Worm (Caenorhabditis elegans) whole organism, L1 larva: ENCODE measurements around the gene F40G9.12.

Experiments used
- C34B4.2 ChIP-seq: sonication (generic microtip); optimal IDR thresholded peaks from 2 replicates; lab custom pipeline; 2017; ENCODE audit warnings: mild to moderate bottlenecking, missing genetic modification characterization, missing compliant biosample characterization
- F16B12.6 ChIP-seq: fragments of 150-350 bp; optimal IDR thresholded peaks from 2 replicates; lab custom pipeline; 2014; ENCODE audit warnings: missing biosample characterization, missing genetic modification characterization
- aha-1 ChIP-seq: fragments of 150-350 bp; optimal IDR thresholded peaks from 2 replicates; lab custom pipeline; 2014; ENCODE audit warnings: missing biosample characterization, missing genetic modification characterization
- ama-1 ChIP-seq: fragments of 150-350 bp; optimal IDR thresholded peaks from 2 replicates; lab custom pipeline; 2014
- blmp-1 ChIP-seq: fragments of 150-350 bp; optimal IDR thresholded peaks from 2 replicates; lab custom pipeline; 2014; ENCODE audit warnings: missing biosample characterization, missing genetic modification characterization
- ceh-8 ChIP-seq: fragments of 200-800 bp; sonication (Bioruptor generic); optimal IDR thresholded peaks from 2 replicates; lab custom pipeline; 2018; ENCODE audit warnings: mild to moderate bottlenecking, missing genetic modification characterization, moderate library complexity, missing compliant biosample characterization
- ceh-82 ChIP-seq, 3 experiments: fragments of 150-350 bp in 1 of 3; sonication (generic microtip) in 2 of 3; optimal IDR thresholded peaks; 2 replicates each; lab custom pipeline; 2014 to 2017; ENCODE audit warnings: missing biosample characterization in 3 of 3, missing genetic modification characterization in 3 of 3
- dpl-1 ChIP-seq, 3 experiments: fragments of 150-350 bp in 2 of 3; sonication (generic microtip) in 1 of 3; optimal IDR thresholded peaks; 2 replicates each; lab custom pipeline; 2014 to 2017; ENCODE audit warnings: missing biosample characterization in 3 of 3, missing genetic modification characterization in 3 of 3, missing genetic modification reagents in 3 of 3
- dsc-1 ChIP-seq: sonication (generic microtip); optimal IDR thresholded peaks from 2 replicates; lab custom pipeline; 2016; ENCODE audit warnings: mild to moderate bottlenecking, missing genetic modification characterization, missing compliant biosample characterization
- efl-3 ChIP-seq: fragments of 200-800 bp; sonication (Bioruptor generic); optimal IDR thresholded peaks from 2 replicates; lab custom pipeline; 2018; ENCODE audit warnings: mild to moderate bottlenecking, missing genetic modification characterization, missing compliant biosample characterization
- egl-13 ChIP-seq: sonication (generic microtip); optimal IDR thresholded peaks from 2 replicates; lab custom pipeline; 2016; ENCODE audit warnings: missing genotype, missing genetic modification reagents, missing genetic modification characterization, missing compliant biosample characterization
- elt-2 ChIP-seq: sonication (generic microtip); optimal IDR thresholded peaks from 2 replicates; lab custom pipeline; 2016; ENCODE audit warnings: missing genetic modification characterization, mild to moderate bottlenecking, inconsistent platforms, missing compliant biosample characterization, missing genetic modification reagents
- elt-3 ChIP-seq, 6 experiments: fragments of 150-350 bp in 1 of 6; sonication (generic microtip); optimal IDR thresholded peaks; 2 replicates each; lab custom pipeline; 2017 to 2018; ENCODE audit warnings: missing biosample characterization in 6 of 6, missing genetic modification characterization in 6 of 6, inconsistent platforms in 1 of 6
- ets-5 ChIP-seq: fragments of 200-800 bp; sonication (Bioruptor generic); IDR thresholded peaks from 2 replicates; pipeline ENCODE4 v1.3.6; 2022; ENCODE audit warnings: missing genetic modification characterization, missing compliant biosample characterization
- grh-1 ChIP-seq: fragments of 200-800 bp; sonication (Bioruptor generic); IDR thresholded peaks from 2 replicates; pipeline ENCODE4 v1.3.6; 2022; ENCODE audit warnings: missing genetic modification reagents, missing genetic modification characterization, missing compliant biosample characterization
- irx-1 ChIP-seq: sonication (generic microtip); optimal IDR thresholded peaks from 2 replicates; lab custom pipeline; 2016; ENCODE audit warnings: missing genetic modification characterization, missing compliant biosample characterization
- jun-1 ChIP-seq: fragments of 150-350 bp; optimal IDR thresholded peaks from 2 replicates; lab custom pipeline; 2014; ENCODE audit warnings: missing biosample characterization, missing genetic modification reagents, missing genetic modification characterization
- lsy-2 ChIP-seq, 2 experiments: fragments of 150-350 bp; optimal IDR thresholded peaks; 2 replicates each; lab custom pipeline; 2014; ENCODE audit warnings: missing biosample characterization in 2 of 2, missing genetic modification characterization in 2 of 2
- mef-2 ChIP-seq: fragments of 150-350 bp; optimal IDR thresholded peaks from 2 replicates; lab custom pipeline; 2014; ENCODE audit warnings: missing biosample characterization, missing genetic modification characterization
- mep-1 ChIP-seq: fragments of 150-350 bp; optimal IDR thresholded peaks from 2 replicates; lab custom pipeline; 2014; ENCODE audit warnings: missing biosample characterization, missing genetic modification characterization
- nhr-19 ChIP-seq: fragments of 200-800 bp; sonication (Bioruptor generic); conservative IDR thresholded peaks from 2 replicates; pipeline ENCODE4 v1.3.6; 2022; ENCODE audit warnings: missing genetic modification characterization, missing compliant biosample characterization
- nhr-47 ChIP-seq: sonication (generic microtip); optimal IDR thresholded peaks from 2 replicates; lab custom pipeline; 2016; ENCODE audit warnings: mild to moderate bottlenecking, missing genetic modification characterization, moderate library complexity, missing compliant biosample characterization
- nhr-76 ChIP-seq: sonication (generic microtip); optimal IDR thresholded peaks from 2 replicates; lab custom pipeline; 2017; ENCODE audit warnings: missing biosample characterization, missing genetic modification characterization
- nhr-85 ChIP-seq: sonication (generic microtip); peaks from one replicate; lab custom pipeline; 2016; ENCODE audit warnings: missing genetic modification characterization, inconsistent platforms, missing compliant biosample characterization
- nhr-90 ChIP-seq: sonication (generic microtip); optimal IDR thresholded peaks from 2 replicates; lab custom pipeline; 2016; ENCODE audit warnings: mild to moderate bottlenecking, missing genetic modification characterization, missing compliant biosample characterization; ENCODE audit not compliant: poor library complexity
- pag-3 ChIP-seq: sonication (generic microtip); optimal IDR thresholded peaks from 2 replicates; lab custom pipeline; 2017; ENCODE audit warnings: missing genetic modification characterization, mild to moderate bottlenecking, missing compliant biosample characterization, antibody characterized with exemption, borderline replicate concordance; ENCODE audit not compliant: insufficient read depth
- pax-3 ChIP-seq: fragments of 200-800 bp; sonication (Bioruptor generic); optimal IDR thresholded peaks from 2 replicates; lab custom pipeline; 2018; ENCODE audit warnings: mild to moderate bottlenecking, missing genetic modification characterization, moderate library complexity, missing compliant biosample characterization
- pqm-1 ChIP-seq: sonication (generic microtip); optimal IDR thresholded peaks from 3 replicates; lab custom pipeline; 2017; ENCODE audit warnings: missing biosample characterization, missing genetic modification characterization
- rnt-1 ChIP-seq: sonication (generic microtip); optimal IDR thresholded peaks from 2 replicates; lab custom pipeline; 2016; ENCODE audit warnings: mild to moderate bottlenecking, missing genetic modification characterization, moderate library complexity, missing compliant biosample characterization
- snpc-4 ChIP-seq: fragments of 150-350 bp; optimal IDR thresholded peaks from 2 replicates; lab custom pipeline; 2014; ENCODE audit warnings: missing biosample characterization, missing genetic modification characterization
- snu-23 ChIP-seq: sonication (generic microtip); optimal IDR thresholded peaks from 2 replicates; lab custom pipeline; 2016; ENCODE audit warnings: missing genetic modification characterization, missing compliant biosample characterization
- sox-4 ChIP-seq: sonication (generic microtip); optimal IDR thresholded peaks from 2 replicates; lab custom pipeline; 2016; ENCODE audit warnings: missing genetic modification characterization, missing compliant biosample characterization
- sup-37 ChIP-seq: fragments of 200-800 bp; sonication (Bioruptor generic); optimal IDR thresholded peaks from 2 replicates; lab custom pipeline; 2018; ENCODE audit warnings: mild to moderate bottlenecking, missing genetic modification characterization, missing compliant biosample characterization
- swsn-7 ChIP-seq: sonication (generic microtip); optimal IDR thresholded peaks from 2 replicates; lab custom pipeline; 2016; ENCODE audit warnings: missing genetic modification characterization, missing compliant biosample characterization
- tlp-1 ChIP-seq: fragments of 150-350 bp; optimal IDR thresholded peaks from 2 replicates; lab custom pipeline; 2014; ENCODE audit warnings: missing biosample characterization, missing genetic modification characterization
- unc-130 ChIP-seq: fragments of 150-350 bp; optimal IDR thresholded peaks from 2 replicates; lab custom pipeline; 2017; ENCODE audit warnings: missing biosample characterization, missing genetic modification characterization, inconsistent platforms
- unc-86 ChIP-seq: sonication (generic microtip); optimal IDR thresholded peaks from 2 replicates; lab custom pipeline; 2016; ENCODE audit warnings: missing genetic modification characterization, missing compliant biosample characterization
- unc-98 ChIP-seq: fragments of 200-800 bp; sonication (Bioruptor generic); IDR thresholded peaks from 2 replicates; pipeline ENCODE4 v1.3.6; 2022; ENCODE audit warnings: missing genetic modification characterization, missing compliant biosample characterization
- vab-15 ChIP-seq: sonication (generic microtip); optimal IDR thresholded peaks from 2 replicates; lab custom pipeline; 2017; ENCODE audit warnings: missing genotype, mild to moderate bottlenecking, missing genetic modification characterization, missing compliant biosample characterization
- ztf-11 ChIP-seq, 2 experiments: sonication (generic microtip); optimal IDR thresholded peaks; 2 replicates each; lab custom pipeline; 2016 to 2017; ENCODE audit warnings: missing genetic modification characterization in 2 of 2, missing biosample characterization in 1 of 2, missing compliant biosample characterization in 1 of 2
- ztf-4 ChIP-seq: fragments of 150-350 bp; optimal IDR thresholded peaks from 2 replicates; lab custom pipeline; 2014; ENCODE audit warnings: missing biosample characterization, missing genetic modification characterization

Gene F40G9.12

DNA sequence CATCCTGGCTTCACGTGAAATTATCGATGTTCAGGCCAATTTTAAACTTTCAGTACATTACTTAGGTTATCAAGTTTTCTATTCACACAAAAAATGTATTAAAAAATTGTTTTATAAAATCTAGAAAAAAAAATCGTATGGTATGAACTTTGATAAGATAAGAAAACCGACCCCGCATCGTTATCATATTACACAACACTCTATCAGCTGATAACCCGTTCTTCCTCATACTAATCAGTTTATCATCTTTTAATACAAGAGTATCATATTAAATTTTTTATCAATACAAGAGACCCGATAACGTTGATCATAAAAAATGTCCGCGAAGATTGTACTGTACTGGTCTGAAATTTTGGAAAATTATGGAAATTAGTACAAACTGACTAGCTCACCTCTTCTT is 17.5 kb upstream of the F40G9.12 start (continued):
- TF ChIP-seq nhr-19 (GFP tag; lab: Robert Waterston, UW) (peak; percentile 12; the same call in 1 of the 2 replicates), elt-3 (tag; optimal IDR thresholded peaks at IDR 0.05; lab: Kevin White, UChicago) (peak; percentile 67 to 100 (median 95)), grh-1 (GFP tag; lab: Robert Waterston, UW) (no peak), efl-3 (GFP tag; lab: Kevin White, UChicago) (no peak), unc-98 (GFP tag; lab: Robert Waterston, UW) (no peak), pqm-1 (tag; lab: Kevin White, UChicago) (peak; percentile 98)

DNA sequence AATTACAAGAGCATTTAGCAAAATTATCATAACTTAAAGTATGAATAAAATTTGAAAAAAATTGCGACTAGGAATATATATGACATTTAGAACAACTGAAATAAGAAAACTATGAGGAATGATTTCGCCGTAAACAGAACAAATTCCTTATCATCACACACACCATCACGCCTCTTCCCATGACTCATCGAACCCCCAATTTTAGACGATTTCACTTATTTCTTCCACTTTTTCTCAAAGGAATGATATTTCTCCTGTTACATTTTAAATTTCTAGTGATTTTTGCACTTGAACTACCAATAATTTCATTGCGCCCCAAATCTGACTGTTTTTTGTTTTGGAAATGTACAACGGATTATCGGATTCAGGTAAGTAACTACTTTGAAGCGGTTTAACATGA is 15.0 kb upstream of the F40G9.12 start, which contains the start of the genes zig-13 and ver-1:
TSS of gene zig-13 (minus strand) at position 101 of the 400 bp plus-strand sequence.
TSS of gene ver-1 (plus strand) at position 180 of the 400 bp plus-strand sequence.
- TF ChIP-seq blmp-1 (tag; lab: Kevin White, UChicago), result no peak
- no peak for TF ChIP-seq swsn-7 (tag; lab: Kevin White, UChicago)
- no peak for TF ChIP-seq pag-3 (tag; lab: Kevin White, UChicago)
- no peak for TF ChIP-seq unc-86
- no peak for TF ChIP-seq nhr-90 (tag; lab: Kevin White, UChicago)
- no peak for TF ChIP-seq grh-1 (GFP tag; lab: Robert Waterston, UW)
- TF ChIP-seq snpc-4 (tag; lab: Kevin White, UChicago), result no peak
- no peak for TF ChIP-seq dsc-1 (tag; lab: Kevin White, UChicago)
- TF ChIP-seq rnt-1, result no peak
- TF ChIP-seq dpl-1 (GFP tag; optimal IDR thresholded peaks at IDR 0.05; lab: Kevin White, UChicago), result no peak
- no peak for TF ChIP-seq mep-1 (tag; lab: Kevin White, UChicago)
- TF ChIP-seq aha-1 (tag; lab: Kevin White, UChicago), result no peak
- no peak for TF ChIP-seq elt-2 (tag; lab: Kevin White, UChicago)
- TF ChIP-seq ama-1 (lab: Kevin White, UChicago), result no peak
- no peak for TF ChIP-seq nhr-47 (tag; lab: Kevin White, UChicago)
- TF ChIP-seq ceh-8 (GFP tag; lab: Kevin White, UChicago), result no peak
- no peak for TF ChIP-seq C34B4.2 (tag; lab: Kevin White, UChicago)
- TF ChIP-seq snu-23, result no peak
- no peak for TF ChIP-seq F16B12.6 (tag; lab: Kevin White, UChicago)

DNA sequence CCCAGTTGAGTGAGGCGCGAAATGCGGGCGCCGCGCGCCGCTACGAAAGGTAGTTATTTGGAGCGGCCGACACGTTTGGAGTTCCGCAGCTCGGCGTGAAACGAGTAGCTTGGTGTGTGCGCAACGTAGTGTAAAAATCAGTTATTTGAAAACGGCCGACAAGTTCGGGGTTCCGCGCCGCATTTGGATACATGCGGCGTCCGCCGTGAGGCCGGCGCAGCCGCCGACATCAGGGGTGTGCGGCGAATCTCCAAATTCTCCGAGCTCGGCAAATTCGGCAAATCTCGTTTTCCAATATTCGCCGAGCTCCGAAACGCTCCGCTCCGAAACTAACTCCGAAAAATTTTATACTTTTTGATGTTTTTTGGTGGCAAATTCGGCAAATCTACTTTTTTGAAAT is 13.7 kb upstream of the F40G9.12 start:
- no peak for TF ChIP-seq egl-13
- no peak for TF ChIP-seq nhr-76 (tag; lab: Kevin White, UChicago)
- no peak for TF ChIP-seq pqm-1 (tag; lab: Kevin White, UChicago)
- no peak for TF ChIP-seq ets-5 (GFP tag; lab: Robert Waterston, UW)
- no peak for TF ChIP-seq dpl-1 (GFP tag; optimal IDR thresholded peaks at IDR 0.05; lab: Kevin White, UChicago)
- no peak for TF ChIP-seq tlp-1 (tag; lab: Kevin White, UChicago)

DNA sequence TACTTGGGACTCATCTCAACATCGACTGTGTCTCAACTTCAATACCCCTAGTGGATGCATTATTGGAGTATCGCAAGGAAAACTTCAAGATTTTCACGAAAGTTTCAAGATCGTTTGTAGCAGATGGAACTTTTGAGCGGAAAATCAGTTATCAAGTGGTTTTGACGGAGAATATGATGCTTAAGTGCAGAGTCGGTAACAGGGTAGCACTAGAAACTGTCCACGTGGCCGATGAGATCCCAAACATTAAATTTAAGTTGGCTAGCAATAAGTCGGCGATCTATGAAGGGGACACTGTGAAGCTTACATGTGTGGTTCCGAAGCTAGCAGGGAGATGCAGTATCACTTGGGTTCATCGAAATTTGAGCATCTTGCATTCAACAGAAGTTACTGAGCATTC is 12.5 kb upstream of the F40G9.12 start:
- no peak for TF ChIP-seq mef-2
- TF ChIP-seq ceh-82 (tag; optimal IDR thresholded peaks at IDR 0.05; lab: Kevin White, UChicago), result no peak

DNA sequence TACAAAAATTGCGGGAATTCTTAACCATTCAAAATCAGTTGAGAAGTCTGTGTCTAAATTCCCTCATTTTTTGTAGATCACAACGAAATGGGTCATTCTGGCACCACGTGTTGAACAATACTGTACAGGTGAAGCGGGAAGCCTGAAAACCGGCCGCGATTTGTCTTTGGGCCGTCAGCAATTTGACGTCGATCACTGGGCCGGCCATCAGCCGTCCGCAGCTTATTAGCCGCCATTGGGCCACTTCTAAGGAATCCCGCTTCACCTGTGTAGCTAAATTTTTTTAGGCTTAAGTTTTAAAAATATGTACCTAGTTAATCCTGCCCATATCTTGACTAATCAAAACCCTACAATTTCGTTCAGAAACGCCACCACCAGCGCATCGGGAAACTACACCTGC is 12.0 kb upstream of the F40G9.12 start:
- TF ChIP-seq ztf-11 (tag; optimal IDR thresholded peaks at IDR 0.05; lab: Kevin White, UChicago) (no peak), ceh-8 (GFP tag; lab: Kevin White, UChicago) (no peak), blmp-1 (tag; lab: Kevin White, UChicago) (no peak), sox-4 (tag; lab: Kevin White, UChicago) (no peak)

DNA sequence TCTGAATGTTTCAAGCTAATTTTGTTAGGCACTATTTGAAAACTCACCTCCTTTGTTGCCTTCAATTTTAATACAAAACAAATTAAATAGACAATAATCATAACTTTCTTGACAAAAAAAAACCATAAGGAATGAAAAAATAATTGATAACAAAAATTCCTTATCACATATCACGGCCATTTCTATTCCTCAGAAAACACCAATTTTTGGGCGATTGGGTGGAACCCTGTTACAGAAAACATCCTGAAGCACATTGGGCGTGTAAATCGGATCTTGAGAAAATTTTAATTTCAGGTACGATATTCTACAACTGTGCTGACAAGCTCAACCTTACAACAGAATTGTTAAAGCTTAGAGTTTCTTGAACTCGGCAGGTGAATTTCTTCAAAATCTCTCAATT is 6.9 kb upstream of the F40G9.12 start, which contains the start of gene F40G9.8:
TSS of gene F40G9.8 (minus strand) at position 101 of the 400 bp plus-strand sequence.
- TF ChIP-seq unc-130 (tag; lab: Kevin White, UChicago) (no peak), egl-13 (no peak), ztf-11 (tag; optimal IDR thresholded peaks at IDR 0.05; lab: Kevin White, UChicago) (no peak), pax-3 (no peak), elt-3 (tag; optimal IDR thresholded peaks at IDR 0.05; lab: Kevin White, UChicago) (no peak), aha-1 (tag; lab: Kevin White, UChicago) (no peak), nhr-85 (tag; lab: Kevin White, UChicago) (no peak), jun-1 (no peak), sup-37 (GFP tag; lab: Kevin White, UChicago) (no peak), snu-23 (no peak), dpl-1 (GFP tag; optimal IDR thresholded peaks at IDR 0.05; lab: Kevin White, UChicago) (no peak), ztf-4 (no peak), lsy-2 (tag; optimal IDR thresholded peaks at IDR 0.05; lab: Kevin White, UChicago) (no peak), vab-15 (tag; lab: Kevin White, UChicago) (no peak), irx-1 (tag; lab: Kevin White, UChicago) (no peak)
